Fruit fly (Drosophila melanogaster) whole organism, adult: ENCODE data around the gene CG5172.

Source experiments
- CG11617 ChIP-seq: fragments of 200-800 bp; sonication (Bioruptor generic); optimal IDR thresholded peaks from 2 replicates; lab custom pipeline; 2017; ENCODE audit warnings: mild to moderate bottlenecking, missing biosample characterization, missing genetic modification reagents, missing genetic modification characterization
- CG12768 ChIP-seq: fragments of 200-800 bp; sonication (Bioruptor generic); optimal IDR thresholded peaks from 2 replicates; lab custom pipeline; 2017; ENCODE audit warnings: missing biosample characterization, missing genetic modification characterization, mild to moderate bottlenecking, moderate library complexity, missing genetic modification reagents
- CG14711 ChIP-seq: fragments of 200-800 bp; sonication (Bioruptor generic); optimal IDR thresholded peaks from 2 replicates; lab custom pipeline; 2018; ENCODE audit warnings: missing biosample characterization, mild to moderate bottlenecking, missing genetic modification characterization, moderate library complexity
- CG1620 ChIP-seq: fragments of 200-800 bp; sonication (Bioruptor generic); optimal IDR thresholded peaks from 2 replicates; lab custom pipeline; 2016; ENCODE audit warnings: missing biosample characterization, missing genetic modification characterization
- CG33017 ChIP-seq: fragments of 200-800 bp; sonication (Bioruptor generic); optimal IDR thresholded peaks from 2 replicates; lab custom pipeline; 2018; ENCODE audit warnings: missing biosample characterization, mild to moderate bottlenecking, missing genetic modification characterization, moderate library complexity
- CG5204 ChIP-seq: fragments of 200-800 bp; sonication (Bioruptor generic); optimal IDR thresholded peaks from 2 replicates; lab custom pipeline; 2016; ENCODE audit warnings: missing biosample characterization, missing genetic modification characterization
- CG7045 ChIP-seq: fragments of 200-800 bp; sonication (Bioruptor generic); optimal IDR thresholded peaks from 2 replicates; lab custom pipeline; 2017; ENCODE audit warnings: missing biosample characterization, mild to moderate bottlenecking, missing genetic modification characterization
- CG7101 ChIP-seq: fragments of 200-800 bp; sonication (Bioruptor generic); optimal IDR thresholded peaks from 2 replicates; lab custom pipeline; 2018; ENCODE audit warnings: missing biosample characterization, mild to moderate bottlenecking, missing genetic modification characterization, moderate library complexity
- Clk ChIP-seq: fragments of 200-800 bp; sonication (Bioruptor generic); optimal IDR thresholded peaks from 2 replicates; lab custom pipeline; 2017; ENCODE audit warnings: missing biosample characterization, missing genetic modification characterization
- Crg-1 ChIP-seq: fragments of 200-800 bp; sonication (Bioruptor generic); optimal IDR thresholded peaks from 2 replicates; lab custom pipeline; 2016; ENCODE audit warnings: missing biosample characterization, missing genetic modification characterization
- Hr96 ChIP-seq: fragments of 200-800 bp; sonication (Bioruptor generic); optimal IDR thresholded peaks from 2 replicates; lab custom pipeline; 2016; ENCODE audit warnings: missing biosample characterization, missing genetic modification characterization
- Mnt ChIP-seq: fragments of 200-800 bp; sonication (Bioruptor generic); optimal IDR thresholded peaks from 2 replicates; lab custom pipeline; 2016; ENCODE audit warnings: missing biosample characterization, mild to moderate bottlenecking, missing genetic modification characterization
- bab1 ChIP-seq: fragments of 200-800 bp; sonication (Bioruptor generic); optimal IDR thresholded peaks from 3 replicates; lab custom pipeline; 2019; ENCODE audit warnings: missing biosample characterization, mild to moderate bottlenecking, missing genetic modification characterization, moderate library complexity
- cic ChIP-seq: fragments of 200-800 bp; sonication (Bioruptor generic); optimal IDR thresholded peaks from 2 replicates; lab custom pipeline; 2017; ENCODE audit warnings: missing biosample characterization, mild to moderate bottlenecking, missing genetic modification characterization, moderate library complexity
- cnc ChIP-seq, 2 experiments: fragments of >200 bp; optimal IDR thresholded peaks; 2 replicates each; lab custom pipeline; 2017
- kay ChIP-seq: fragments of 200-800 bp; sonication (Bioruptor generic); peaks from one replicate; lab custom pipeline; 2016; ENCODE audit warnings: missing biosample characterization, missing genetic modification characterization, borderline replicate concordance
- ovo ChIP-seq: fragments of 200-800 bp; sonication (Bioruptor generic); optimal IDR thresholded peaks from 2 replicates; lab custom pipeline; 2016; ENCODE audit warnings: missing biosample characterization, missing genetic modification characterization
- pad ChIP-seq: fragments of 200-800 bp; sonication (Bioruptor generic); optimal IDR thresholded peaks from 3 replicates; lab custom pipeline; 2017; ENCODE audit warnings: missing biosample characterization, missing genetic modification characterization, mild to moderate bottlenecking, moderate library complexity, missing genetic modification reagents
- tj ChIP-seq: fragments of 200-800 bp; sonication (Bioruptor generic); optimal IDR thresholded peaks from 3 replicates; lab custom pipeline; 2017; ENCODE audit warnings: missing biosample characterization, mild to moderate bottlenecking, missing genetic modification characterization, moderate library complexity
- toe ChIP-seq: fragments of 200-800 bp; sonication (Bioruptor generic); optimal IDR thresholded peaks from 2 replicates; lab custom pipeline; 2016; ENCODE audit warnings: missing biosample characterization, missing genetic modification characterization

CG5172 gene

dm6 chrX:17215004-17215403 is 6.2 kb upstream of the CG5172 start, which contains the start of gene CG5162:
Gene CG5162 (plus strand): TSS chrX:17215304.
- TF ChIP-seq cic (GFP tag; lab: Kevin White, UChicago): no peak
- TF ChIP-seq CG33017 (tag; lab: Kevin White, UChicago): no peak
- TF ChIP-seq CG7045 (GFP tag; lab: Kevin White, UChicago): no peak
- TF ChIP-seq Crg-1 (GFP tag; lab: Kevin White, UChicago): no peak
- no peak for TF ChIP-seq toe
- no peak for TF ChIP-seq CG14711
- TF ChIP-seq tj (GFP tag; lab: Kevin White, UChicago): no peak
- no peak for TF ChIP-seq ovo (GFP tag; lab: Kevin White, UChicago)
- TF ChIP-seq CG7101 (tag; lab: Kevin White, UChicago): no peak
- no peak for TF ChIP-seq Mnt (GFP tag; lab: Kevin White, UChicago)
- TF ChIP-seq Clk: no peak
- TF ChIP-seq CG12768 (GFP tag; lab: Kevin White, UChicago): no peak
- TF ChIP-seq CG1620 (GFP tag; lab: Kevin White, UChicago): no peak
- TF ChIP-seq cnc (optimal IDR thresholded peaks at IDR 0.05; lab: Kevin White, UChicago): no peak
- TF ChIP-seq pad (GFP tag; lab: Kevin White, UChicago): no peak

dm6 chrX:17218232-17218951 is 2.9 kb upstream of the CG5172 start, which contains the start of gene CG12998:
Gene CG12998 (plus strand): TSS chrX:17218667.
- TF ChIP-seq Crg-1 (GFP tag; lab: Kevin White, UChicago): no peak
- no peak for TF ChIP-seq CG11617 (GFP tag; lab: Kevin White, UChicago)
- TF ChIP-seq Mnt (GFP tag; lab: Kevin White, UChicago): no peak
- no peak for TF ChIP-seq CG7045 (GFP tag; lab: Kevin White, UChicago)
- TF ChIP-seq Hr96 (GFP tag; lab: Kevin White, UChicago): no peak
- no peak for TF ChIP-seq tj (GFP tag; lab: Kevin White, UChicago)
- TF ChIP-seq CG14711: no peak
- no peak for TF ChIP-seq CG5204 (GFP tag; lab: Kevin White, UChicago)
- TF ChIP-seq cic (GFP tag; lab: Kevin White, UChicago): no peak
- TF ChIP-seq kay: no peak
- no peak for TF ChIP-seq CG33017 (tag; lab: Kevin White, UChicago)
- no peak for TF ChIP-seq CG7101 (tag; lab: Kevin White, UChicago)
- no peak for TF ChIP-seq pad (GFP tag; lab: Kevin White, UChicago)
- no peak for TF ChIP-seq cnc (optimal IDR thresholded peaks at IDR 0.05; lab: Kevin White, UChicago)
- no peak for TF ChIP-seq Clk

- TF ChIP-seq CG7101 (tag; lab: Kevin White, UChicago) (no peak), toe (no peak), Mnt (GFP tag; lab: Kevin White, UChicago) (no peak), tj (GFP tag; lab: Kevin White, UChicago) (no peak), Clk (no peak), cic (GFP tag; lab: Kevin White, UChicago) (no peak), Crg-1 (GFP tag; lab: Kevin White, UChicago) (no peak), bab1 (GFP tag; lab: Kevin White, UChicago) (no peak), CG14711 (no peak), CG7045 (GFP tag; lab: Kevin White, UChicago) (no peak), CG33017 (tag; lab: Kevin White, UChicago) (no peak), Hr96 (GFP tag; lab: Kevin White, UChicago) (no peak)
These were observed 2.5 kb downstream of the CG5172 start, which contains the start of gene CG34327 for dm6 chrX:17223715-17224114. Gene CG34327 (minus strand): TSS chrX:17223815.

- no peak for TF ChIP-seq ovo (GFP tag; lab: Kevin White, UChicago)
- no peak for TF ChIP-seq CG7101 (tag; lab: Kevin White, UChicago)
- no peak for TF ChIP-seq bab1 (GFP tag; lab: Kevin White, UChicago)
- no peak for TF ChIP-seq Clk
These were observed 4.9 kb downstream of the CG5172 start for dm6 chrX:17225972-17226680.

dm6 chrX:17226681-17227019 is 5.4 kb downstream of the CG5172 start, which contains the start of gene CG10598:
Gene CG10598 (minus strand): TSS chrX:17226867.
- TF ChIP-seq toe (no peak), Mnt (GFP tag; lab: Kevin White, UChicago) (no peak), cic (GFP tag; lab: Kevin White, UChicago) (no peak), bab1 (GFP tag; lab: Kevin White, UChicago) (no peak), ovo (GFP tag; lab: Kevin White, UChicago) (no peak), CG7045 (GFP tag; lab: Kevin White, UChicago) (no peak), CG12768 (GFP tag; lab: Kevin White, UChicago) (no peak), CG5204 (GFP tag; lab: Kevin White, UChicago) (no peak), CG33017 (tag; lab: Kevin White, UChicago) (no peak)

- TF ChIP-seq bab1 (GFP tag; lab: Kevin White, UChicago) (no peak), CG5204 (GFP tag; lab: Kevin White, UChicago) (no peak), Mnt (GFP tag; lab: Kevin White, UChicago) (no peak), CG11617 (GFP tag; lab: Kevin White, UChicago) (no peak), Hr96 (GFP tag; lab: Kevin White, UChicago) (no peak), tj (GFP tag; lab: Kevin White, UChicago) (no peak), CG12768 (GFP tag; lab: Kevin White, UChicago) (no peak), CG1620 (GFP tag; lab: Kevin White, UChicago) (no peak), ovo (GFP tag; lab: Kevin White, UChicago) (no peak), CG33017 (tag; lab: Kevin White, UChicago) (no peak), pad (GFP tag; lab: Kevin White, UChicago) (no peak), cic (GFP tag; lab: Kevin White, UChicago) (no peak), CG7045 (GFP tag; lab: Kevin White, UChicago) (no peak), Clk (no peak), CG7101 (tag; lab: Kevin White, UChicago) (no peak), cnc (optimal IDR thresholded peaks at IDR 0.05; lab: Kevin White, UChicago) (no peak), kay (no peak), Crg-1 (GFP tag; lab: Kevin White, UChicago) (no peak), CG14711 (no peak), toe (no peak)
These were observed 6.2 kb downstream of the CG5172 start for dm6 chrX:17227462-17227861.
